Worm (Caenorhabditis elegans): Measurements from ENCODE around the gene C42D4.18.

Gene C42D4.18

DNA sequence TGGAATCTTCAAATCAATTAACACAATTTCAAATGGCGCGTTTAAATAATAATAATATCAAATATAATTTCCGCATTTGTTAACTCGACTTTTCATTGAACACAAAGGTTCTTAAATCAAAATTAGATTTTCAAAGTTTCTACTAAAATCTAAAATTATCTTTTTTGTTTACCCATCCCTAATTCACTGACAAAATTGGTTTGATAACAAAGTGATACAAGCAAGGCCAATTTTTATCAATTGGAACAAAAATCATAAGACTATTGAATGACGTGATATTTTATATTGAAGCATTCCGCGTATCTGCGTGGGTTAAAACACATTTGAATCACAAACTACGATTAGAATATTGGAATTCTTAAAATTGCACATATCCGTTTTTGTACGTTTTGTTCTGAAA, 23.8 kb downstream of the C42D4.18 start (continued):
- TF ChIP-seq lin-39 (tag; optimal IDR thresholded peaks at IDR 0.05) (no peak), dve-1 (tag; optimal IDR thresholded peaks at IDR 0.05; ENCODE audit: insufficient read depth) (peak; percentile 89), cey-2 (tag; optimal IDR thresholded peaks at IDR 0.05; ENCODE audit: borderline replicate concordance, insufficient read depth) (no peak), spr-1 (tag; optimal IDR thresholded peaks at IDR 0.05) (no peak), tra-1 (GFP tag; IDR thresholded peaks at IDR 0.05) (no peak), spr-3 (GFP tag; optimal IDR thresholded peaks at IDR 0.05) (no peak), unc-62 (GFP tag; optimal IDR thresholded peaks at IDR 0.05 in 1 of 2) (peak in 1 of 2 experiments; percentile 28), unc-62 (tag; optimal IDR thresholded peaks at IDR 0.05) (no peak), hlh-30 (tag; optimal IDR thresholded peaks at IDR 0.05; ENCODE audit: insufficient read depth) (peak; percentile 67), nhr-48 (tag; optimal IDR thresholded peaks at IDR 0.05) (peak; percentile 72), jun-1 (tag; optimal IDR thresholded peaks at IDR 0.05) (no peak), F44E2.7 (GFP tag; IDR thresholded peaks at IDR 0.05) (no peak), D1046.2 (GFP tag; IDR thresholded peaks at IDR 0.05) (no peak), Y75B8A.6 (GFP tag; IDR thresholded peaks at IDR 0.05) (no peak), duxl-1 (tag; optimal IDR thresholded peaks at IDR 0.05; ENCODE audit: poor library complexity) (no peak), sdz-12 (GFP tag; optimal IDR thresholded peaks at IDR 0.05) (no peak), dmd-6 (GFP tag; IDR thresholded peaks at IDR 0.05) (peak; percentile 89), lin-13 (GFP tag; optimal IDR thresholded peaks at IDR 0.05) (no peak), nhr-10 (tag; optimal IDR thresholded peaks at IDR 0.05) (peak; percentile 10), unc-39 (tag; optimal IDR thresholded peaks at IDR 0.05) (no peak), zip-2 (tag; optimal IDR thresholded peaks at IDR 0.05) (no peak), nhr-28 (tag; optimal IDR thresholded peaks at IDR 0.05) (peak; percentile 95), rbr-2 (tag; optimal IDR thresholded peaks at IDR 0.05) (no peak), nhr-6 (tag; optimal IDR thresholded peaks at IDR 0.05) (no peak), vab-7 (GFP tag; IDR thresholded peaks at IDR 0.05) (no peak), snpc-1.2 (GFP tag; IDR thresholded peaks at IDR 0.05) (no peak), daf-12 (tag; optimal IDR thresholded peaks at IDR 0.05) (no peak)

- no peak for TF ChIP-seq snpc-1.2 (GFP tag; IDR thresholded peaks at IDR 0.05)
- no peak for TF ChIP-seq hlh-11 (tag; optimal IDR thresholded peaks at IDR 0.05)
- TF ChIP-seq ztf-11 (tag; optimal IDR thresholded peaks at IDR 0.05), result no peak
- TF ChIP-seq unc-130 (GFP tag; optimal IDR thresholded peaks at IDR 0.05), result no peak
- no peak for TF ChIP-seq daf-8 (GFP tag; IDR thresholded peaks at IDR 0.05)
- no peak for TF ChIP-seq lin-1 (GFP tag; IDR thresholded peaks at IDR 0.05)
- TF ChIP-seq vab-7 (GFP tag; IDR thresholded peaks at IDR 0.05), result no peak
- no peak for TF ChIP-seq nhr-41 (GFP tag; IDR thresholded peaks at IDR 0.05)
- no peak for TF ChIP-seq T26A8.4 (GFP tag; IDR thresholded peaks at IDR 0.05)
These were observed 25.2 kb downstream of the C42D4.18 start, which contains the start of gene R13A1.5 for ce11 chrIV:7191745-7192144. R13A1.5 (minus strand) TSS chrIV:7191845.

ce11 chrIV:7195734-7196133, 29.2 kb downstream of the C42D4.18 start, which contains the start of gene best-16:
best-16 (minus strand) TSS chrIV:7195834.
- TF ChIP-seq ceh-44 (GFP tag; IDR thresholded peaks at IDR 0.05) (no peak), nhr-42 (GFP tag; IDR thresholded peaks at IDR 0.05) (no peak), Y5F2A.4 (GFP tag; optimal IDR thresholded peaks at IDR 0.05) (no peak), lim-7 (GFP tag; IDR thresholded peaks at IDR 0.05) (no peak), ztf-11 (tag; optimal IDR thresholded peaks at IDR 0.05) (no peak), lin-29 (GFP tag; IDR thresholded peaks at IDR 0.05) (no peak), mep-1 (tag; optimal IDR thresholded peaks at IDR 0.05) (no peak), hlh-30 (tag; optimal IDR thresholded peaks at IDR 0.05; ENCODE audit: insufficient read depth) (no peak), vab-7 (GFP tag; IDR thresholded peaks at IDR 0.05) (no peak), lsy-2 (tag; optimal IDR thresholded peaks at IDR 0.05) (no peak), nhr-10 (tag; optimal IDR thresholded peaks at IDR 0.05) (no peak), madf-5 (GFP tag; IDR thresholded peaks at IDR 0.05) (no peak), ceh-62 (tag; optimal IDR thresholded peaks at IDR 0.05) (no peak)

Measured in whole organism, L4 larva.